Worm (Caenorhabditis elegans) whole organism, L1 larva: ENCODE data around the gene col-186.
A peak's percentile ranks its signal among the peaks of the same experiment; 100 is the strongest.

Experiments used
- C04F5.9 ChIP-seq: sonication (generic microtip); optimal IDR thresholded peaks from 2 replicates; lab custom pipeline; 2016; ENCODE audit warnings: missing genetic modification characterization, missing compliant biosample characterization
- Y116A8C.19 ChIP-seq: sonication (generic microtip); optimal IDR thresholded peaks from 2 replicates; lab custom pipeline; 2016; ENCODE audit warnings: missing compliant biosample characterization, missing genetic modification characterization, borderline replicate concordance
- alr-1 ChIP-seq: fragments of 200-800 bp; sonication (Bioruptor generic); optimal IDR thresholded peaks from 2 replicates; lab custom pipeline; 2018; ENCODE audit warnings: borderline replicate concordance, mild to moderate bottlenecking, missing genetic modification characterization, missing compliant biosample characterization
- ama-1 ChIP-seq: fragments of 150-350 bp; optimal IDR thresholded peaks from 2 replicates; lab custom pipeline; 2014
- blmp-1 ChIP-seq: fragments of 150-350 bp; optimal IDR thresholded peaks from 2 replicates; lab custom pipeline; 2014; ENCODE audit warnings: missing biosample characterization, missing genetic modification characterization
- ceh-8 ChIP-seq: fragments of 200-800 bp; sonication (Bioruptor generic); optimal IDR thresholded peaks from 2 replicates; lab custom pipeline; 2018; ENCODE audit warnings: mild to moderate bottlenecking, missing genetic modification characterization, moderate library complexity, missing compliant biosample characterization
- ceh-82 ChIP-seq, 3 experiments: fragments of 150-350 bp in 1 of 3; sonication (generic microtip) in 2 of 3; optimal IDR thresholded peaks; 2 replicates each; lab custom pipeline; 2014 to 2017; ENCODE audit warnings: missing biosample characterization in 3 of 3, missing genetic modification characterization in 3 of 3
- efl-1 ChIP-seq, 4 experiments: fragments of 150-350 bp; optimal IDR thresholded peaks in 3 of 4; peaks in 1 of 4; 1 replicate in 1 of 4; 2 replicates in 3 of 4; lab custom pipeline; 2014; ENCODE audit warnings: missing biosample characterization in 2 of 4, missing genetic modification characterization in 2 of 4, missing genetic modification reagents in 2 of 4
- efl-3 ChIP-seq: fragments of 200-800 bp; sonication (Bioruptor generic); optimal IDR thresholded peaks from 2 replicates; lab custom pipeline; 2018; ENCODE audit warnings: mild to moderate bottlenecking, missing genetic modification characterization, missing compliant biosample characterization
- egl-27 ChIP-seq, 2 experiments: fragments of 150-350 bp in 1 of 2; sonication (generic microtip); optimal IDR thresholded peaks; 3 replicates each; lab custom pipeline; 2017 to 2018; ENCODE audit warnings: missing biosample characterization in 2 of 2, missing genetic modification characterization in 2 of 2, missing genetic modification reagents in 2 of 2
- elt-2 ChIP-seq: sonication (generic microtip); optimal IDR thresholded peaks from 2 replicates; lab custom pipeline; 2016; ENCODE audit warnings: missing genetic modification characterization, mild to moderate bottlenecking, inconsistent platforms, missing compliant biosample characterization, missing genetic modification reagents
- fkh-10 ChIP-seq: sonication (generic microtip); optimal IDR thresholded peaks from 2 replicates; lab custom pipeline; 2017; ENCODE audit warnings: missing biosample characterization, missing genetic modification reagents, missing genetic modification characterization
- fkh-4 ChIP-seq: sonication (generic microtip); optimal IDR thresholded peaks from 2 replicates; lab custom pipeline; 2016; ENCODE audit warnings: missing compliant biosample characterization, missing genetic modification characterization, borderline replicate concordance
- fkh-8 ChIP-seq: sonication (generic microtip); optimal IDR thresholded peaks from 2 replicates; lab custom pipeline; 2016; ENCODE audit warnings: mild to moderate bottlenecking, missing genetic modification characterization, missing compliant biosample characterization
- hlh-4 ChIP-seq: sonication (generic microtip); optimal IDR thresholded peaks from 2 replicates; lab custom pipeline; 2016; ENCODE audit warnings: mild to moderate bottlenecking, missing genetic modification characterization, missing compliant biosample characterization
- hpl-2 ChIP-seq: fragments of 150-350 bp; optimal IDR thresholded peaks from 2 replicates; lab custom pipeline; 2014; ENCODE audit warnings: missing biosample characterization, missing genetic modification reagents, missing genetic modification characterization
- jun-1 ChIP-seq: fragments of 150-350 bp; optimal IDR thresholded peaks from 2 replicates; lab custom pipeline; 2014; ENCODE audit warnings: missing biosample characterization, missing genetic modification reagents, missing genetic modification characterization
- lin-14 ChIP-seq: fragments of 200-800 bp; sonication (Bioruptor generic); optimal IDR thresholded peaks from 2 replicates; lab custom pipeline; 2018; ENCODE audit warnings: mild to moderate bottlenecking, missing genetic modification characterization, moderate library complexity, missing compliant biosample characterization
- lin-39 ChIP-seq: fragments of 150-350 bp; optimal IDR thresholded peaks from 2 replicates; lab custom pipeline; 2014; ENCODE audit warnings: missing biosample characterization, missing genetic modification reagents, missing genetic modification characterization
- lir-3 ChIP-seq: sonication (generic microtip); optimal IDR thresholded peaks from 2 replicates; lab custom pipeline; 2016; ENCODE audit warnings: mild to moderate bottlenecking, missing genetic modification characterization, moderate library complexity, missing compliant biosample characterization; ENCODE audit not compliant: poor library complexity
- mef-2 ChIP-seq: fragments of 150-350 bp; optimal IDR thresholded peaks from 2 replicates; lab custom pipeline; 2014; ENCODE audit warnings: missing biosample characterization, missing genetic modification characterization
- nhr-11 ChIP-seq: fragments of 150-350 bp; optimal IDR thresholded peaks from 2 replicates; lab custom pipeline; 2014; ENCODE audit warnings: missing biosample characterization, missing genetic modification characterization
- nhr-12 ChIP-seq: sonication (generic microtip); optimal IDR thresholded peaks from 2 replicates; lab custom pipeline; 2017; ENCODE audit warnings: missing biosample characterization, missing genetic modification characterization
- nhr-84 ChIP-seq: sonication (generic microtip); optimal IDR thresholded peaks from 2 replicates; lab custom pipeline; 2017; ENCODE audit warnings: missing biosample characterization, missing genetic modification characterization
- nhr-85 ChIP-seq: sonication (generic microtip); peaks from one replicate; lab custom pipeline; 2016; ENCODE audit warnings: missing genetic modification characterization, inconsistent platforms, missing compliant biosample characterization
- pag-3 ChIP-seq: sonication (generic microtip); optimal IDR thresholded peaks from 2 replicates; lab custom pipeline; 2017; ENCODE audit warnings: missing genetic modification characterization, mild to moderate bottlenecking, missing compliant biosample characterization, antibody characterized with exemption, borderline replicate concordance; ENCODE audit not compliant: insufficient read depth
- pax-3 ChIP-seq: fragments of 200-800 bp; sonication (Bioruptor generic); optimal IDR thresholded peaks from 2 replicates; lab custom pipeline; 2018; ENCODE audit warnings: mild to moderate bottlenecking, missing genetic modification characterization, moderate library complexity, missing compliant biosample characterization
- pqm-1 ChIP-seq: sonication (generic microtip); optimal IDR thresholded peaks from 3 replicates; lab custom pipeline; 2017; ENCODE audit warnings: missing biosample characterization, missing genetic modification characterization
- rnt-1 ChIP-seq: sonication (generic microtip); optimal IDR thresholded peaks from 2 replicates; lab custom pipeline; 2016; ENCODE audit warnings: mild to moderate bottlenecking, missing genetic modification characterization, moderate library complexity, missing compliant biosample characterization
- sptf-1 ChIP-seq: fragments of 150-350 bp; optimal IDR thresholded peaks from 2 replicates; lab custom pipeline; 2014; ENCODE audit warnings: missing biosample characterization, missing genetic modification characterization
- sup-37 ChIP-seq: fragments of 200-800 bp; sonication (Bioruptor generic); optimal IDR thresholded peaks from 2 replicates; lab custom pipeline; 2018; ENCODE audit warnings: mild to moderate bottlenecking, missing genetic modification characterization, missing compliant biosample characterization
- swsn-7 ChIP-seq: sonication (generic microtip); optimal IDR thresholded peaks from 2 replicates; lab custom pipeline; 2016; ENCODE audit warnings: missing genetic modification characterization, missing compliant biosample characterization
- tlp-1 ChIP-seq: fragments of 150-350 bp; optimal IDR thresholded peaks from 2 replicates; lab custom pipeline; 2014; ENCODE audit warnings: missing biosample characterization, missing genetic modification characterization
- unc-30 ChIP-seq: sonication (generic microtip); optimal IDR thresholded peaks from 2 replicates; lab custom pipeline; 2017; ENCODE audit warnings: missing biosample characterization, missing genetic modification characterization
- unc-62 ChIP-seq: fragments of 150-350 bp; optimal IDR thresholded peaks from 2 replicates; lab custom pipeline; 2014; ENCODE audit warnings: missing biosample characterization, missing genetic modification reagents, missing genetic modification characterization
- unc-98 ChIP-seq: fragments of 200-800 bp; sonication (Bioruptor generic); IDR thresholded peaks from 2 replicates; pipeline ENCODE4 v1.3.6; 2022; ENCODE audit warnings: missing genetic modification characterization, missing compliant biosample characterization
- vab-15 ChIP-seq: sonication (generic microtip); optimal IDR thresholded peaks from 2 replicates; lab custom pipeline; 2017; ENCODE audit warnings: missing genotype, mild to moderate bottlenecking, missing genetic modification characterization, missing compliant biosample characterization
- ztf-4 ChIP-seq: fragments of 150-350 bp; optimal IDR thresholded peaks from 2 replicates; lab custom pipeline; 2014; ENCODE audit warnings: missing biosample characterization, missing genetic modification characterization

Gene col-186

DNA sequence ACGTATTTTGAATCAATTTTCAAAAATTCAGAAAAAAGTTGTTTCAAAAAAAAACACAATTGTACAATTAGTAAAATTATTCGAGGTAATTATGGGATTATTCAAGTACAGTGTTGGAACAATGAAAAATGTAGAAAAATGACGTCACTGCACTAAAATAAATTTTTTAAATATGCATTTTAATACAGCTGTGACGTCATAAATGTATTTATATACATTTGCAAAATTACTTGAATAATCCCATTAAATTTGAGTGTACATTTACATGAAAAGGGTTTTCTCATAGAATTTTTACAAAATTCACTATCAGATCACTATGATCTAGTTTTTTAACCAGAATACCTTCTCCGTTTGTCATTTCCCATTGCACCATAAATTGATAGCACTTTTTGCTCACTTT is 37.3 kb downstream of the col-186 start:
- TF ChIP-seq pax-3 (tag; lab: Kevin White, UChicago) = no peak

DNA sequence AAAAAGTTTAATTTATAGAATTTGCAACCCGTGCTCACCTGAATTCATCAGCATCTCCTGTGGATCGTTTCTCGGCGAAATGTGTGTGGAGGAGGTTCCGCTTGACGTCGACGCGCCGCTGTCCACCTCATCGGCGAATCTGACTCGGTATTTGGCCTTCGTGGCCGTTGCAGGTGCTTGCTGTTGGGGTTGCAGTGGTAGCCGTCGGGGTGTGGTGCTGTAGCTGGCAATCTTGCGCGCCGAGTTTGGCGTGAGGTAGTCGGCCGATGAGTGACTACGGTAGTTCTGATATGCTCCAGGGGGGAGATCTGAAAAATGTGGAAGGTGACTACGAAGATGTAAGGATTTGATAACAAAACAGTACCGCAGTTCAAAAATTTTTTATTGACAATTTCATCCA is 41.5 kb downstream of the col-186 start:
- TF ChIP-seq nhr-85 (no peak), rnt-1 (tag; lab: Kevin White, UChicago) (no peak), pqm-1 (tag; lab: Kevin White, UChicago) (no peak), mef-2 (tag; lab: Kevin White, UChicago) (no peak), jun-1 (tag; lab: Kevin White, UChicago) (no peak), lin-39 (no peak), nhr-12 (tag; lab: Kevin White, UChicago) (no peak), sup-37 (GFP tag; lab: Kevin White, UChicago) (no peak), fkh-4 (no peak), vab-15 (tag; lab: Kevin White, UChicago) (no peak), lir-3 (tag; lab: Kevin White, UChicago) (no peak), pag-3 (no peak), ztf-4 (tag; lab: Kevin White, UChicago) (no peak), pax-3 (tag; lab: Kevin White, UChicago) (no peak), fkh-8 (tag; lab: Kevin White, UChicago) (no peak), tlp-1 (tag; lab: Kevin White, UChicago) (no peak), unc-98 (no peak)

DNA sequence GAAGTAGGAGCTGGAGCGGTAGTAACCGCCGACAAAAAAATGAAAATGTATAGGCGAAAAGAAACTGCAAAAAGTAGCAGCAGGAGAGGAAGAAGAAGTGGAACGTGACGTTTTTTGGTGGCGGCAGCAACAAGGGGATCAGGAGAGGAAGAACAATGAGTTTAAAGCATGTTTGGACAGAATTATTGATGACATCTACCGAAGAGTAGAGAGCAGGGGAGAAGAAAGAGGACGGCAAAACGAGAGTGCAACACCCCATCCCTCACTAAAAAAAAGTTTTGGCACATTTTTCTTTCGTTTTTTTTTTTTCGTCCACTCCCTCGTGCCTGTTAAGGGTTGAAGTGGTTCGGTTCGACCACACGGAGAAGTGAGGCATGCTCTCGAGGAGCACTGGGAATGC is 42.6 kb downstream of the col-186 start:
- TF ChIP-seq Y116A8C.19 (no peak), sptf-1 (no peak), hlh-4 (no peak), lin-14 (GFP tag; lab: Kevin White, UChicago) (peak; percentile 55)

DNA sequence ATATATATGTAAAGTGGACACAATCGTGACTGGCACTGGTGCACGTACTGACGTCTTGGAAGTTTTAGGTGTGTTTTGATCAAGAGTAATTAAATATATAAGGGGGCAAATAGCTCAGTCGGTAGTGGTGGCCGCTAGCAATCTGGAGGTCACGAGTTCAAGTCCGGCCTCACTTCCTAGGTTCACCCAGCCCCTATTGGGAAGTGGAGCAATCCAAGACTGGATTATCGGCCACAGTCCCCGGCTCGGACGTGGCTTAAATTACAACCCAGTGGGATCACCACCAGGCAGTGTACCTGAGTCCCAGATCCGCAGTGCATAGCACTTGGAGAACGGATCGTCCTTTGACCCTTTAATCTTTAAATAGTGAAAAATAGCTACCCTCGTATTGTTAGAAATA is 45.9 kb downstream of the col-186 start:
- TF ChIP-seq ceh-8 = no peak
- no peak for TF ChIP-seq efl-3
- no peak for TF ChIP-seq ama-1 (lab: Kevin White, UChicago)
- TF ChIP-seq blmp-1 = no peak
- TF ChIP-seq tlp-1 (tag; lab: Kevin White, UChicago) = no peak
- no peak for TF ChIP-seq fkh-10 (GFP tag; lab: Kevin White, UChicago)
- no peak for TF ChIP-seq ceh-82 (tag; optimal IDR thresholded peaks at IDR 0.05; lab: Kevin White, UChicago)
- no peak for TF ChIP-seq unc-62 (GFP tag; lab: Kevin White, UChicago)

DNA sequence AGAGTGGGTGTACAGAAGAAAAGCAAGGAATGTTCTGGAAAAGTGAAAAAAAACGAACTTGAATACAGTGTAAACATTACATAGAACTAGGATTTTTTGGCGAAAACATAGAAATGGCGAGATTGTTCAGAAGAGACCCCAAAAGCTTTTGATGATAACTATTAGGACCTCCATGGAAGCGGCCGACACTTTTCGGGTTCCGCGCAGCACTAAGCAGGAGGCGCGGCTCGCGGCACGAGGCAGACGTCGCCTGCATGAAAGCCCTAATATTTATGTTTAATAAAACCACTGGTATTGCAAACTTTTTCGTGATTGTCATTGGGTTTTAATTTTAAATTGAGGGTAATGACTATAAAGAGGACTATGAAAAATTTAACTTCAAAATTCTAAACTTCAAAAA is 46.6 kb downstream of the col-186 start:
- TF ChIP-seq alr-1 = no peak
- TF ChIP-seq efl-1 (optimal IDR thresholded peaks at IDR 0.05; lab: Kevin White, UChicago) = no peak
- peak in 1 of 2 experiments; percentile 28 for TF ChIP-seq efl-1 (GFP tag; optimal IDR thresholded peaks at IDR 0.05 in 1 of 2; lab: Kevin White, UChicago)

DNA sequence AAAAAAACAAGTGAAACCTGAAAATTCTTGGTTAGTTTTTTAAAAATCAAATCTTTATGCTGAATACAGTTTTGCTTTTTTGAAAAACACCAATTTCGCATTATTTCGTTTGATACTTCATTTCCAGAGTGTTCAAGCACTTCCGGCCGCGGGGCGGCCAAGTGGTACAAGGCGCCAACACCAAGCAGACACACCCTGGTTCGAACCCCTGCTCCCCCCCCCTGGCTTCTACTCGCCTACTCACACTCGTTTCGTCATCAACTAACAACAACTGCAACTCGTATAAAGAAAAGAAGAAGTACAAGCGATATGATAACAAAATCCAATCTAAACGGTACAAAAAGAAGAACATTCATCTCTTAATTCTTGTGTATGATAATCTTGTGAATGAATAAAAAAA is 51.5 kb downstream of the col-186 start:
- TF ChIP-seq C04F5.9 (tag; lab: Kevin White, UChicago) = no peak
- no peak for TF ChIP-seq unc-30
- TF ChIP-seq tlp-1 (tag; lab: Kevin White, UChicago) = no peak
- TF ChIP-seq elt-2 (tag; lab: Kevin White, UChicago) = no peak
- no peak for TF ChIP-seq hpl-2
- no peak for TF ChIP-seq swsn-7 (tag; lab: Kevin White, UChicago)
- no peak for TF ChIP-seq nhr-11 (tag; lab: Kevin White, UChicago)
- no peak for TF ChIP-seq egl-27 (tag; optimal IDR thresholded peaks at IDR 0.05; lab: Kevin White, UChicago)
- no peak for TF ChIP-seq nhr-84 (tag; lab: Kevin White, UChicago)
- TF ChIP-seq nhr-12 (tag; lab: Kevin White, UChicago) = no peak
- TF ChIP-seq, all 84 proteins: peak for 0
